Worm (Caenorhabditis elegans): ENCODE results near the gene arrd-13.

The arrd-13 gene

ce11 chrII:13758108-13758507 lies at the start of gene arrd-13:
TSS of gene arrd-13 (plus strand) at chrII:13758408.
- TF ChIP-seq flt-1 (GFP tag; IDR thresholded peaks at IDR 0.05) (no peak), tab-1 (GFP tag; IDR thresholded peaks at IDR 0.05) (no peak), ztf-29 (GFP tag; IDR thresholded peaks at IDR 0.05) (no peak), ztf-23 (GFP tag; IDR thresholded peaks at IDR 0.05) (no peak), med-1 (GFP tag; optimal IDR thresholded peaks at IDR 0.05; ENCODE audit: insufficient read depth) (no peak), cog-1 (tag; optimal IDR thresholded peaks at IDR 0.05) (no peak), ref-1 (GFP tag; conservative IDR thresholded peaks at IDR 0.05) (no peak), T22C8.4 (GFP tag; IDR thresholded peaks at IDR 0.05) (no peak)

- TF ChIP-seq T22C8.4 (GFP tag; IDR thresholded peaks at IDR 0.05) (no peak), klf-2 (GFP tag; conservative IDR thresholded peaks at IDR 0.05) (no peak), flt-1 (GFP tag; IDR thresholded peaks at IDR 0.05) (no peak), med-1 (GFP tag; optimal IDR thresholded peaks at IDR 0.05; ENCODE audit: insufficient read depth) (no peak), cog-1 (tag; optimal IDR thresholded peaks at IDR 0.05) (no peak), ref-1 (GFP tag; conservative IDR thresholded peaks at IDR 0.05) (no peak), ztf-29 (GFP tag; IDR thresholded peaks at IDR 0.05) (no peak), tab-1 (GFP tag; IDR thresholded peaks at IDR 0.05) (no peak), ztf-23 (GFP tag; IDR thresholded peaks at IDR 0.05) (no peak)
Measured at ce11 chrII:13711493-13712055, 46.6 kb upstream of the arrd-13 start.

ce11 chrII:13713239-13713638 lies 45.0 kb upstream of the arrd-13 start:
- TF ChIP-seq ztf-23 (GFP tag; IDR thresholded peaks at IDR 0.05) (no peak), med-1 (GFP tag; optimal IDR thresholded peaks at IDR 0.05; ENCODE audit: insufficient read depth) (no peak), tab-1 (GFP tag; IDR thresholded peaks at IDR 0.05) (no peak), T22C8.4 (GFP tag; IDR thresholded peaks at IDR 0.05) (no peak), flt-1 (GFP tag; IDR thresholded peaks at IDR 0.05) (no peak), cog-1 (tag; optimal IDR thresholded peaks at IDR 0.05) (no peak), ref-1 (GFP tag; conservative IDR thresholded peaks at IDR 0.05) (no peak), ztf-29 (GFP tag; IDR thresholded peaks at IDR 0.05) (no peak), klf-2 (GFP tag; conservative IDR thresholded peaks at IDR 0.05) (no peak)

- no peak for TF ChIP-seq cog-1 (tag; optimal IDR thresholded peaks at IDR 0.05)
- TF ChIP-seq klf-2 (GFP tag; conservative IDR thresholded peaks at IDR 0.05) = no peak
- no peak for TF ChIP-seq ref-1 (GFP tag; conservative IDR thresholded peaks at IDR 0.05)
- TF ChIP-seq med-1 (GFP tag; optimal IDR thresholded peaks at IDR 0.05; ENCODE audit: insufficient read depth) = no peak
Measured at ce11 chrII:13715333-13715732, 42.9 kb upstream of the arrd-13 start.

ce11 chrII:13715733-13716132 lies 42.5 kb upstream of the arrd-13 start, which contains the start of gene zipt-2.3:
TSS of gene zipt-2.3 (minus strand) at chrII:13715879.
- TF ChIP-seq ztf-23 (GFP tag; IDR thresholded peaks at IDR 0.05) (no peak), klf-2 (GFP tag; conservative IDR thresholded peaks at IDR 0.05) (no peak), med-1 (GFP tag; optimal IDR thresholded peaks at IDR 0.05; ENCODE audit: insufficient read depth) (no peak), cog-1 (tag; optimal IDR thresholded peaks at IDR 0.05) (no peak), flt-1 (GFP tag; IDR thresholded peaks at IDR 0.05) (no peak), T22C8.4 (GFP tag; IDR thresholded peaks at IDR 0.05) (no peak), ztf-29 (GFP tag; IDR thresholded peaks at IDR 0.05) (no peak), tab-1 (GFP tag; IDR thresholded peaks at IDR 0.05) (no peak), ref-1 (GFP tag; conservative IDR thresholded peaks at IDR 0.05) (no peak)

ce11 chrII:13717393-13718367 lies 40.5 kb upstream of the arrd-13 start:
- TF ChIP-seq T22C8.4 (GFP tag; IDR thresholded peaks at IDR 0.05) (peak; percentile 29; the same call in 1 of the 2 replicates), cog-1 (tag; optimal IDR thresholded peaks at IDR 0.05) (no peak)

- TF ChIP-seq med-1 (GFP tag; optimal IDR thresholded peaks at IDR 0.05; ENCODE audit: insufficient read depth) (no peak), ztf-23 (GFP tag; IDR thresholded peaks at IDR 0.05) (no peak), T22C8.4 (GFP tag; IDR thresholded peaks at IDR 0.05) (no peak), ref-1 (GFP tag; conservative IDR thresholded peaks at IDR 0.05) (no peak), flt-1 (GFP tag; IDR thresholded peaks at IDR 0.05) (no peak), tab-1 (GFP tag; IDR thresholded peaks at IDR 0.05) (no peak), klf-2 (GFP tag; conservative IDR thresholded peaks at IDR 0.05) (no peak), ztf-29 (GFP tag; IDR thresholded peaks at IDR 0.05) (no peak), cog-1 (tag; optimal IDR thresholded peaks at IDR 0.05) (no peak)
Measured at ce11 chrII:13720650-13721049, 37.6 kb upstream of the arrd-13 start.

ce11 chrII:13721218-13721617 lies 37.0 kb upstream of the arrd-13 start, which contains the start of gene sre-46:
TSS of gene sre-46 (minus strand) at chrII:13721318.
- no peak for TF ChIP-seq med-1 (GFP tag; optimal IDR thresholded peaks at IDR 0.05; ENCODE audit: insufficient read depth)
- no peak for TF ChIP-seq cog-1 (tag; optimal IDR thresholded peaks at IDR 0.05)
- no peak for TF ChIP-seq tab-1 (GFP tag; IDR thresholded peaks at IDR 0.05)
- no peak for TF ChIP-seq klf-2 (GFP tag; conservative IDR thresholded peaks at IDR 0.05)
- TF ChIP-seq flt-1 (GFP tag; IDR thresholded peaks at IDR 0.05) = no peak
- no peak for TF ChIP-seq ztf-29 (GFP tag; IDR thresholded peaks at IDR 0.05)
- TF ChIP-seq ref-1 (GFP tag; conservative IDR thresholded peaks at IDR 0.05) = no peak
- no peak for TF ChIP-seq ztf-23 (GFP tag; IDR thresholded peaks at IDR 0.05)
- TF ChIP-seq T22C8.4 (GFP tag; IDR thresholded peaks at IDR 0.05) = no peak

- no peak for TF ChIP-seq ztf-23 (GFP tag; IDR thresholded peaks at IDR 0.05)
- TF ChIP-seq flt-1 (GFP tag; IDR thresholded peaks at IDR 0.05) = no peak
- no peak for TF ChIP-seq tab-1 (GFP tag; IDR thresholded peaks at IDR 0.05)
Measured at ce11 chrII:13722763-13723162, 35.4 kb upstream of the arrd-13 start, which contains the start of gene Y54G9A.5. TSS of gene Y54G9A.5 (plus strand) at chrII:13723007.
